Worm (Caenorhabditis elegans) whole organism, L3 larva: ENCODE measurements around the gene sre-32.

Experiments used
- ama-1 ChIP-seq: fragments of 150-350 bp; optimal IDR thresholded peaks from 2 replicates; lab custom pipeline; 2018
- ceh-82 ChIP-seq: fragments of 150-350 bp; optimal IDR thresholded peaks from 2 replicates; lab custom pipeline; 2014; ENCODE audit warnings: missing biosample characterization, missing genetic modification characterization
- elt-2 ChIP-seq: sonication (generic microtip); optimal IDR thresholded peaks from 2 replicates; lab custom pipeline; 2016; ENCODE audit warnings: missing genetic modification reagents, mild to moderate bottlenecking, missing genetic modification characterization, missing compliant biosample characterization
- lin-15B ChIP-seq: fragments of 150-350 bp; optimal IDR thresholded peaks from 2 replicates; lab custom pipeline; 2014; ENCODE audit warnings: missing biosample characterization, missing genetic modification characterization
- nhr-25 ChIP-seq: sonication (generic microtip); optimal IDR thresholded peaks from 2 replicates; lab custom pipeline; 2017; ENCODE audit warnings: missing biosample characterization, missing genetic modification characterization
- nhr-76 ChIP-seq: fragments of 150-350 bp; sonication (generic microtip); optimal IDR thresholded peaks from 5 replicates; lab custom pipeline; 2014; ENCODE audit warnings: missing biosample characterization, missing genetic modification characterization
- pqm-1 ChIP-seq: fragments of 150-350 bp; optimal IDR thresholded peaks from 2 replicates; lab custom pipeline; 2017; ENCODE audit warnings: missing biosample characterization, missing genetic modification characterization, inconsistent platforms
- ztf-11 ChIP-seq: fragments of 150-350 bp; optimal IDR thresholded peaks from 2 replicates; lab custom pipeline; 2014; ENCODE audit warnings: missing biosample characterization, missing genetic modification characterization

DNA sequence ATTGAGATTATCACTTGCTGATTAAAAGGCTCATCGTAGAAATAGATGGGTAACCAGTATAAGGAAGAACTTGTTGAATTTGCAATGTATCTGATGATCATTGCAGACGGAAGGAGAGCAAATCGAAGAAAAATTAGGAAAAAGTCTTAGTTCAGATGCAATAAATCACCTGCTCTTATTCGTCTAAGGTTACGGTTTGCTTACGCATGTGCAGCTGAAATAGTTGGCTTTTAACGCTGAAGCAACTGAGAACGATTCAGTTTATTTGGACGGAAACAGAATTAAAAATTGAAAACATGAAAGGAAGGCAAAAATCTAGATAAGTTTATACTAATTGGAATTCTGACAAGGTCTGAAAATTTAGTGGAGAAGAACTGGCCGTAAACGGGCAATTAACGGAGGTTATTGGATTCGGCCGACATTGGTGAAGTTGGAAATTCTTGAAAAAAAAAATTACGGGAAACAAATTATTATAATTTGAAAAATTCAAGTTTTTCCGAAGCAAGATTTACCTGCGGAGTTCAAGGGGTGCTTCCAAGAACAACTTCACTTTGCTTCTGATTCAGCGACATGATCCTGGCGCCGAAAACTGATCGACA is 3.7 kb downstream of the sre-32 start, which contains the start of the genes sre-35 and sre-33:
- no peak for TF ChIP-seq elt-2 (tag; lab: Kevin White, UChicago)
- no peak for TF ChIP-seq ceh-82 (tag; lab: Kevin White, UChicago)
- no peak for TF ChIP-seq nhr-25
- TF ChIP-seq pqm-1 (tag; lab: Kevin White, UChicago) = no peak
- TF ChIP-seq ztf-11 (tag; lab: Kevin White, UChicago) = no peak
- no peak for TF ChIP-seq ama-1 (lab: Kevin White, UChicago)
- TF ChIP-seq nhr-76 (tag; lab: Kevin White, UChicago) = no peak
- TF ChIP-seq lin-15B (tag; lab: Kevin White, UChicago) = no peak
